Fruit fly (Drosophila melanogaster) whole organism, prepupa: Measurements from ENCODE around the gene CG4982.
A peak's percentile ranks its signal among the peaks of the same experiment; 100 is the strongest.

Experiments used
- Blimp-1 ChIP-seq: fragments of 200-800 bp; sonication (Bioruptor generic); optimal IDR thresholded peaks from 3 replicates; lab custom pipeline; 2017; ENCODE audit warnings: missing biosample characterization, missing genetic modification characterization, mild to moderate bottlenecking, moderate library complexity, missing genetic modification reagents
- CG10631 ChIP-seq: fragments of 200-800 bp; sonication (Bioruptor generic); optimal IDR thresholded peaks from 2 replicates; lab custom pipeline; 2016; ENCODE audit warnings: missing biosample characterization, missing genetic modification characterization
- CG10669 ChIP-seq: fragments of 200-800 bp; sonication (Bioruptor generic); optimal IDR thresholded peaks from 3 replicates; lab custom pipeline; 2018; ENCODE audit warnings: missing biosample characterization, mild to moderate bottlenecking, missing genetic modification characterization, moderate library complexity
- CG11294 ChIP-seq: fragments of 200-800 bp; sonication (Bioruptor generic); IDR thresholded peaks from 2 replicates; pipeline ENCODE4 v1.3.6; 2022; ENCODE audit warnings: missing biosample characterization, missing genetic modification characterization
- CG11762 ChIP-seq: fragments of 200-800 bp; sonication (Bioruptor generic); optimal IDR thresholded peaks from 3 replicates; lab custom pipeline; 2016; ENCODE audit warnings: missing biosample characterization, missing genetic modification characterization; ENCODE audit not compliant: insufficient read depth
- CG15336 ChIP-seq: fragments of 200-800 bp; sonication (Bioruptor generic); IDR thresholded peaks from 2 replicates; pipeline ENCODE4 v1.3.6; 2022; ENCODE audit warnings: missing biosample characterization, missing genetic modification characterization
- CG1621 ChIP-seq: fragments of 200-800 bp; sonication (Bioruptor generic); optimal IDR thresholded peaks from 3 replicates; lab custom pipeline; 2018; ENCODE audit warnings: missing biosample characterization, mild to moderate bottlenecking, missing genetic modification characterization
- CG16779 ChIP-seq: fragments of 200-800 bp; sonication (Bioruptor generic); optimal IDR thresholded peaks from 3 replicates; lab custom pipeline; 2017; ENCODE audit warnings: missing biosample characterization, mild to moderate bottlenecking, missing genetic modification characterization
- CG3032 ChIP-seq: fragments of 200-800 bp; optimal IDR thresholded peaks from 2 replicates; lab custom pipeline; 2019; ENCODE audit warnings: missing biosample characterization, mild to moderate bottlenecking, missing genetic modification characterization, moderate library complexity
- CG31627 ChIP-seq: fragments of 200-800 bp; sonication (Bioruptor generic); optimal IDR thresholded peaks from 3 replicates; lab custom pipeline; 2016; ENCODE audit warnings: missing biosample characterization, missing genetic modification characterization
- CG32006 ChIP-seq: fragments of 200-800 bp; sonication (Bioruptor generic); optimal IDR thresholded peaks from 3 replicates; lab custom pipeline; 2017; ENCODE audit warnings: missing biosample characterization, mild to moderate bottlenecking, missing genetic modification characterization
- CG34406 ChIP-seq: fragments of 200-800 bp; sonication (Bioruptor generic); optimal IDR thresholded peaks from 3 replicates; lab custom pipeline; 2016; ENCODE audit warnings: missing biosample characterization, missing genetic modification characterization
- CG3919 ChIP-seq: fragments of 200-800 bp; sonication (Bioruptor generic); optimal IDR thresholded peaks from 3 replicates; lab custom pipeline; 2016; ENCODE audit warnings: missing biosample characterization, missing genetic modification characterization
- CG4318 ChIP-seq: fragments of 200-800 bp; sonication (Bioruptor generic); optimal IDR thresholded peaks from 3 replicates; lab custom pipeline; 2017; ENCODE audit warnings: missing biosample characterization, mild to moderate bottlenecking, missing genetic modification characterization
- CG6163 ChIP-seq: fragments of 200-800 bp; sonication (Bioruptor generic); IDR thresholded peaks from 3 replicates; pipeline ENCODE4 v1.3.6; 2022; ENCODE audit warnings: missing biosample characterization, missing genetic modification characterization
- CG6276 ChIP-seq: fragments of 200-800 bp; sonication (Bioruptor generic); optimal IDR thresholded peaks from 2 replicates; lab custom pipeline; 2017; ENCODE audit warnings: missing biosample characterization, mild to moderate bottlenecking, missing genetic modification characterization
- CG6792 ChIP-seq: fragments of 200-800 bp; sonication (Bioruptor generic); optimal IDR thresholded peaks from 3 replicates; lab custom pipeline; 2016; ENCODE audit warnings: missing biosample characterization, missing genetic modification characterization
- CG6808 ChIP-seq: fragments of 200-800 bp; sonication (Bioruptor generic); optimal IDR thresholded peaks from 3 replicates; lab custom pipeline; 2017; ENCODE audit warnings: missing biosample characterization, missing genetic modification characterization, mild to moderate bottlenecking, moderate library complexity, missing genetic modification reagents
- CG8119 ChIP-seq: fragments of 200-800 bp; sonication (Bioruptor generic); IDR thresholded peaks from 3 replicates; pipeline ENCODE4 v1.3.6; 2022; ENCODE audit warnings: missing biosample characterization, missing genetic modification characterization
- CG8319 ChIP-seq: fragments of 200-800 bp; sonication (Bioruptor generic); optimal IDR thresholded peaks from 3 replicates; lab custom pipeline; 2016; ENCODE audit warnings: missing biosample characterization, missing genetic modification characterization
- CG8632 ChIP-seq: fragments of 200-800 bp; sonication (Bioruptor generic); optimal IDR thresholded peaks from 3 replicates; lab custom pipeline; 2016; ENCODE audit warnings: missing biosample characterization, missing genetic modification characterization
- Eip78C ChIP-seq: fragments of 200-800 bp; sonication (Bioruptor generic); peaks from one replicate; lab custom pipeline; 2016; ENCODE audit warnings: missing biosample characterization, missing genetic modification characterization
- Ets21C ChIP-seq: fragments of 200-800 bp; sonication (Bioruptor generic); optimal IDR thresholded peaks from 3 replicates; lab custom pipeline; 2016; ENCODE audit warnings: missing biosample characterization, missing genetic modification characterization
- Ets96B ChIP-seq: fragments of 200-800 bp; optimal IDR thresholded peaks from 2 replicates; lab custom pipeline; 2019; ENCODE audit warnings: missing biosample characterization, mild to moderate bottlenecking, missing genetic modification characterization, moderate library complexity
- Gug ChIP-seq: fragments of 200-800 bp; sonication (Bioruptor generic); IDR thresholded peaks from 2 replicates; pipeline ENCODE4 v1.3.6; 2022; ENCODE audit warnings: missing biosample characterization, missing genetic modification characterization
- Hr38 ChIP-seq: sonication (Bioruptor generic); optimal IDR thresholded peaks from 2 replicates; lab custom pipeline; 2016; ENCODE audit warnings: missing biosample characterization, missing genetic modification characterization
- Hr4 ChIP-seq: fragments of 200-800 bp; sonication (Bioruptor generic); optimal IDR thresholded peaks from 3 replicates; lab custom pipeline; 2016; ENCODE audit warnings: missing biosample characterization, missing genetic modification characterization
- Lpt ChIP-seq: fragments of 200-800 bp; sonication (Bioruptor generic); optimal IDR thresholded peaks from 3 replicates; lab custom pipeline; 2016; ENCODE audit warnings: missing biosample characterization, missing genetic modification characterization
- Met ChIP-seq: fragments of 200-800 bp; sonication (Bioruptor generic); optimal IDR thresholded peaks from 3 replicates; lab custom pipeline; 2016; ENCODE audit warnings: missing biosample characterization, missing genetic modification characterization
- OdsH ChIP-seq: fragments of 200-800 bp; sonication (Bioruptor generic); optimal IDR thresholded peaks from 3 replicates; lab custom pipeline; 2016; ENCODE audit warnings: missing biosample characterization, missing genetic modification characterization
- Sox14 ChIP-seq: fragments of 200-800 bp; sonication (Bioruptor generic); optimal IDR thresholded peaks from 3 replicates; lab custom pipeline; 2016; ENCODE audit warnings: missing biosample characterization, missing genetic modification characterization
- Sox15 ChIP-seq: fragments of 200-800 bp; sonication (Bioruptor generic); optimal IDR thresholded peaks from 3 replicates; lab custom pipeline; 2016; ENCODE audit warnings: missing biosample characterization, missing genetic modification characterization
- achi ChIP-seq: fragments of 200-800 bp; sonication (Bioruptor generic); optimal IDR thresholded peaks from 3 replicates; lab custom pipeline; 2016; ENCODE audit warnings: missing biosample characterization, missing genetic modification characterization
- acj6 ChIP-seq: fragments of 200-800 bp; sonication (Bioruptor generic); optimal IDR thresholded peaks from 3 replicates; lab custom pipeline; 2016; ENCODE audit warnings: missing biosample characterization, missing genetic modification characterization
- dac ChIP-seq: fragments of 200-800 bp; sonication (Bioruptor generic); optimal IDR thresholded peaks from 2 replicates; lab custom pipeline; 2017; ENCODE audit warnings: missing biosample characterization, mild to moderate bottlenecking, missing genetic modification characterization
- eg ChIP-seq: fragments of 200-800 bp; sonication (Bioruptor generic); IDR thresholded peaks from 3 replicates; pipeline ENCODE4 v1.3.6; 2022; ENCODE audit warnings: missing biosample characterization, missing genetic modification characterization
- fd59A ChIP-seq: fragments of 200-800 bp; sonication (Bioruptor generic); optimal IDR thresholded peaks from 2 replicates; lab custom pipeline; 2017; ENCODE audit warnings: missing biosample characterization, mild to moderate bottlenecking, missing genetic modification characterization, missing genetic modification reagents
- fd85E ChIP-seq: fragments of 200-800 bp; sonication (Bioruptor generic); optimal IDR thresholded peaks from 3 replicates; lab custom pipeline; 2016; ENCODE audit warnings: missing biosample characterization, missing genetic modification characterization
- fkh ChIP-seq: fragments of 200-800 bp; sonication (Bioruptor generic); optimal IDR thresholded peaks from 3 replicates; lab custom pipeline; 2017; ENCODE audit warnings: missing biosample characterization, mild to moderate bottlenecking, missing genetic modification characterization, moderate library complexity
- lz ChIP-seq: fragments of 200-800 bp; sonication (Bioruptor generic); optimal IDR thresholded peaks from 3 replicates; lab custom pipeline; 2016; ENCODE audit warnings: missing biosample characterization, missing genetic modification characterization
- net ChIP-seq: fragments of 200-800 bp; sonication (Bioruptor generic); optimal IDR thresholded peaks from 3 replicates; lab custom pipeline; 2016; ENCODE audit warnings: missing biosample characterization, missing genetic modification characterization
- pdm3 ChIP-seq: fragments of 200-800 bp; sonication (Bioruptor generic); optimal IDR thresholded peaks from 3 replicates; lab custom pipeline; 2016; ENCODE audit warnings: missing biosample characterization, missing genetic modification characterization
- salr ChIP-seq, 2 experiments: fragments of 200-800 bp; sonication (Bioruptor generic); optimal IDR thresholded peaks; 3 replicates each; lab custom pipeline; 2016 to 2018; ENCODE audit warnings: missing biosample characterization in 2 of 2, missing genetic modification characterization in 2 of 2, mild to moderate bottlenecking in 1 of 2
- spab ChIP-seq: fragments of 200-800 bp; sonication (Bioruptor generic); optimal IDR thresholded peaks from 2 replicates; lab custom pipeline; 2017; ENCODE audit warnings: missing biosample characterization, mild to moderate bottlenecking, missing genetic modification characterization, missing genetic modification reagents
- vri ChIP-seq: fragments of 200-800 bp; sonication (Bioruptor generic); optimal IDR thresholded peaks from 3 replicates; lab custom pipeline; 2016; ENCODE audit warnings: missing biosample characterization, mild to moderate bottlenecking, missing genetic modification characterization

Gene CG4982

dm6 chr3L:16328207-16328891 is 27.1 kb downstream of the CG4982 start, which contains the start of gene CG13058:
Gene CG13058, plus strand, starts transcription at chr3L:16328841.
- TF ChIP-seq Lpt (GFP tag; lab: Kevin White, UChicago) (peak; percentile 65), vri (no peak), CG6276 (GFP tag; lab: Kevin White, UChicago) (peak; percentile 79), fd85E (GFP tag; lab: Kevin White, UChicago) (no peak), salr (GFP tag; optimal IDR thresholded peaks at IDR 0.05; lab: Kevin White, UChicago) (peak; percentile 42 to 64), Met (GFP tag; lab: Kevin White, UChicago) (peak; percentile 9), Sox14 (GFP tag; lab: Kevin White, UChicago) (peak; percentile 39), Sox15 (GFP tag; lab: Kevin White, UChicago) (no peak), CG6808 (peak; percentile 40), CG11762 (GFP tag; lab: Kevin White, UChicago) (peak; percentile 43), dac (GFP tag; lab: Kevin White, UChicago) (peak; percentile 35), acj6 (peak; percentile 50), Hr38 (GFP tag; lab: Kevin White, UChicago) (peak; percentile 5), Ets96B (tag; lab: Kevin White, UChicago) (peak; percentile 71), lz (no peak), net (GFP tag; lab: Kevin White, UChicago) (peak; percentile 72), CG6163 (GFP tag; lab: Robert Waterston, UW) (0 out of 3 replicates have a peak, but pooled peaks have one; percentile 42), CG4318 (GFP tag; lab: Kevin White, UChicago) (peak; percentile 78), Eip78C (GFP tag; lab: Kevin White, UChicago) (peak; percentile 70), CG3919 (GFP tag; lab: Kevin White, UChicago) (peak; percentile 44), CG16779 (tag; lab: Kevin White, UChicago) (peak; percentile 10), CG31627 (no peak), fd59A (peak; percentile 61), CG15336 (GFP tag; lab: Robert Waterston, UW) (peak; percentile 93), Gug (GFP tag; lab: Robert Waterston, UW) (peak; percentile 32; the same call in 1 of the 2 replicates), Blimp-1 (GFP tag; lab: Kevin White, UChicago) (no peak), CG3032 (tag; lab: Kevin White, UChicago) (peak; percentile 32), CG10669 (GFP tag; lab: Kevin White, UChicago) (peak; percentile 62), fkh (peak; percentile 67), achi (peak; percentile 61), CG10631 (GFP tag; lab: Kevin White, UChicago) (peak; percentile 37), CG11294 (GFP tag; lab: Robert Waterston, UW) (peak; percentile 48; the same call in 1 of the 2 replicates), CG6792 (GFP tag; lab: Kevin White, UChicago) (peak; percentile 21), CG8119 (GFP tag; lab: Robert Waterston, UW) (peak; percentile 89), CG8319 (GFP tag; lab: Kevin White, UChicago) (no peak), pdm3 (GFP tag; lab: Kevin White, UChicago) (peak; percentile 73), CG8632 (GFP tag; lab: Kevin White, UChicago) (peak; percentile 4), CG34406 (GFP tag; lab: Kevin White, UChicago) (no peak), CG1621 (peak; percentile 15), Hr4 (GFP tag; lab: Kevin White, UChicago) (peak; percentile 85), eg (GFP tag; lab: Robert Waterston, UW) (peak; percentile 23; the same call in 1 of the 3 replicates), OdsH (peak; percentile 55), spab (GFP tag; lab: Kevin White, UChicago) (no peak), Ets21C (GFP tag; lab: Kevin White, UChicago) (no peak), CG32006 (peak; percentile 85)
